Worm (Caenorhabditis elegans) whole organism, L2 larva: ENCODE data around the gene wbp-11.

Source experiments
- ZK546.5 ChIP-seq: sonication (generic microtip); optimal IDR thresholded peaks from 2 replicates; lab custom pipeline; 2017; ENCODE audit warnings: missing biosample characterization, missing genetic modification characterization
- alr-1 ChIP-seq: fragments of 150-350 bp; optimal IDR thresholded peaks from 2 replicates; lab custom pipeline; 2014; ENCODE audit warnings: missing biosample characterization, missing genetic modification characterization
- ama-1 ChIP-seq: fragments of 150-350 bp; optimal IDR thresholded peaks from 2 replicates; lab custom pipeline; 2018; ENCODE audit warnings: inconsistent platforms
- blmp-1 ChIP-seq: sonication (generic microtip); optimal IDR thresholded peaks from 2 replicates; lab custom pipeline; 2017; ENCODE audit warnings: missing genetic modification characterization, mild to moderate bottlenecking, missing compliant biosample characterization, antibody characterized with exemption, moderate library complexity; ENCODE audit not compliant: insufficient read depth
- fos-1 ChIP-seq: fragments of 150-350 bp; optimal IDR thresholded peaks from 2 replicates; lab custom pipeline; 2014; ENCODE audit warnings: missing biosample characterization, missing genetic modification characterization
- lin-11 ChIP-seq: fragments of 150-350 bp; sonication (generic microtip); optimal IDR thresholded peaks from 2 replicates; lab custom pipeline; 2014; ENCODE audit warnings: missing biosample characterization, missing genetic modification characterization, inconsistent platforms, mixed read lengths
- lin-13 ChIP-seq: fragments of 150-350 bp; optimal IDR thresholded peaks from 2 replicates; lab custom pipeline; 2014; ENCODE audit warnings: missing biosample characterization, missing genetic modification reagents, missing genetic modification characterization
- mdl-1 ChIP-seq, 2 experiments: fragments of 150-350 bp in 1 of 2; sonication (generic microtip) in 1 of 2; optimal IDR thresholded peaks; 2 replicates each; lab custom pipeline; 2017; ENCODE audit warnings: missing biosample characterization in 2 of 2, missing genetic modification characterization in 2 of 2
- nhr-237 ChIP-seq: fragments of 150-350 bp; optimal IDR thresholded peaks from 2 replicates; lab custom pipeline; 2014; ENCODE audit warnings: missing biosample characterization, missing genetic modification characterization
- nhr-25 ChIP-seq: fragments of 150-350 bp; sonication (generic microtip); optimal IDR thresholded peaks from 3 replicates; lab custom pipeline; 2014; ENCODE audit warnings: missing biosample characterization, missing genetic modification characterization
- skn-1 ChIP-seq: sonication (generic microtip); optimal IDR thresholded peaks from 2 replicates; lab custom pipeline; 2017; ENCODE audit warnings: missing biosample characterization, missing genetic modification characterization
- zag-1 ChIP-seq: fragments of 150-350 bp; optimal IDR thresholded peaks from 2 replicates; lab custom pipeline; 2014; ENCODE audit warnings: missing biosample characterization, missing genetic modification characterization
- ztf-11 ChIP-seq: sonication (generic microtip); optimal IDR thresholded peaks from 2 replicates; lab custom pipeline; 2017; ENCODE audit warnings: missing biosample characterization, missing genetic modification characterization

ce11 chrII:10166365-10166764 is 6.4 kb upstream of the wbp-11 start:
- no peak for TF ChIP-seq lin-13
- no peak for TF ChIP-seq zag-1
- TF ChIP-seq ZK546.5 (tag; lab: Kevin White, UChicago): no peak
- TF ChIP-seq nhr-25 (tag; lab: Kevin White, UChicago): no peak
- no peak for TF ChIP-seq skn-1 (tag; lab: Kevin White, UChicago)
- no peak for TF ChIP-seq ztf-11
- no peak for TF ChIP-seq mdl-1 (tag; optimal IDR thresholded peaks at IDR 0.05; lab: Kevin White, UChicago)
- TF ChIP-seq fos-1: no peak
- no peak for TF ChIP-seq alr-1 (tag; lab: Kevin White, UChicago)
- TF ChIP-seq blmp-1: no peak
- peak; percentile 0 for TF ChIP-seq lin-11 (tag; lab: Kevin White, UChicago)
- no peak for TF ChIP-seq nhr-237 (tag; lab: Kevin White, UChicago)
- TF ChIP-seq ama-1 (lab: Kevin White, UChicago): no peak
